Worm (Caenorhabditis elegans) whole organism, L3 larva: ENCODE results near the gene F59G1.8.

Experiments
- nhr-25 ChIP-seq: sonication (generic microtip); optimal IDR thresholded peaks from 2 replicates; lab custom pipeline; 2017; ENCODE audit warnings: missing biosample characterization, missing genetic modification characterization
- nhr-43 ChIP-seq: sonication (generic microtip); optimal IDR thresholded peaks from 2 replicates; lab custom pipeline; 2016; ENCODE audit warnings: mild to moderate bottlenecking, missing genetic modification characterization, missing compliant biosample characterization; ENCODE audit not compliant: poor library complexity, severe bottlenecking
- nhr-76 ChIP-seq: fragments of 150-350 bp; sonication (generic microtip); optimal IDR thresholded peaks from 5 replicates; lab custom pipeline; 2014; ENCODE audit warnings: missing biosample characterization, missing genetic modification characterization
- nhr-77 ChIP-seq: fragments of 150-350 bp; optimal IDR thresholded peaks from 2 replicates; lab custom pipeline; 2014; ENCODE audit warnings: missing biosample characterization, missing genetic modification characterization
- skn-1 ChIP-seq: fragments of 150-350 bp; optimal IDR thresholded peaks from 2 replicates; lab custom pipeline; 2014; ENCODE audit warnings: missing biosample characterization, missing genetic modification characterization

DNA sequence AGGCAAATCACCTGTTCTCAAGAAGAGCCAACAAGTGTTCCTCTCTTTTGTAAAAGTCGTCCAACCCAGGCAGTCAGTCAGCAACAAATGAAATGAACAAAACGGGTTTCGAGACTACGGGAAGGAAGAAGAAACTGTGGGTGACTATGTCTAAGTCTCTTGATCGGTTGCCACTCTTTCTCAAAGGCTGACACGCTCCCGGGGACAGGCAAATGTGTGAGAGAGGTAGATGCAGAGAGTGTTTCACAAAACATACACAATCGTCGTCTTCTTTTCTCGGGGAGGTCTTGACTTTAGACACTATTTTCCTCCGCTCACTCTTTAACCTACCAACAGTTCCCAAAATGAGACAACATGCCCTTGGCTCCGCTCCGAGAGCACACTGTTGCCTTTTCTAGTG is 24.7 kb downstream of the F59G1.8 start:
- TF ChIP-seq nhr-76 (no peak), nhr-25 (tag; lab: Kevin White, UChicago) (peak; percentile 76), skn-1 (no peak), nhr-77 (no peak), nhr-43 (peak; percentile 37)
